Fruit fly (Drosophila melanogaster) S2 (cell line): Measurements from ENCODE around the gene AstC.

Source experiments
- CG8478 ChIP-seq: fragments of >200 bp; optimal IDR thresholded peaks from 2 replicates; lab custom pipeline; 2018
- CTCF ChIP-seq, 2 experiments: fragments of >200 bp; optimal IDR thresholded peaks; 2 replicates each; lab custom pipeline; 2018

- no peak for TF ChIP-seq CG8478 (lab: Kevin White, UChicago)
- TF ChIP-seq CTCF (optimal IDR thresholded peaks at IDR 0.05; lab: Kevin White, UChicago) = no peak
These were observed 15.9 kb downstream of the AstC start for dm6 chr2L:11065106-11065878.
